Worm (Caenorhabditis elegans): ENCODE data around the gene ZK1240.11.
"Not testable (repeated sequence)": the region's sequence is repeated elsewhere in the genome, so short reads cannot be mapped to it uniquely, and the experiment has no call there.

Gene ZK1240.11

DNA sequence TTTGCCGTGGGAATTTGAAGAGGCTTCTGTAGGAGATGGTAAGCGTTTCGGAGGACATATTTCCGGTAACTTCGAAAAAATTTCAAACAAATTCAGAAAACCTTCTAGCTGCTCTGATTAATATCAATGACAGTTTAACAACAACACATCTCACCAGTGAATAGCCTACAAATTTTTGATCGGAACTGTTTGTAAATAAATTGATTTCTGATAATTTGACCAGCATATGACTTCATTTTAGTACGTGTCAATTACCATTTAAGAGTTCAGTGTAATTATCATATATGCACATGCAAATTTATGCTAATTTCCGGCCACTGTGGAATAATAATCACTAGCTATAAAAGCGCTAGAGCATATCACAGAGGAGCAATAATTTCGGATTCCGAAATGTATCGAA lies at the start of gene ZK1240.11:
Gene ZK1240.11 (plus strand): TSS at position 301 of the 400 bp plus-strand sequence.
- TF ChIP-seq ref-1 (GFP tag; conservative IDR thresholded peaks at IDR 0.05) (no peak), tab-1 (GFP tag; IDR thresholded peaks at IDR 0.05) (no peak), cog-1 (tag; optimal IDR thresholded peaks at IDR 0.05) (no peak), ztf-29 (GFP tag; IDR thresholded peaks at IDR 0.05) (no peak), ztf-23 (GFP tag; IDR thresholded peaks at IDR 0.05) (no peak), med-1 (GFP tag; optimal IDR thresholded peaks at IDR 0.05; ENCODE audit: insufficient read depth) (no peak), klf-2 (GFP tag; conservative IDR thresholded peaks at IDR 0.05) (no peak), flt-1 (GFP tag; IDR thresholded peaks at IDR 0.05) (no peak), T22C8.4 (GFP tag; IDR thresholded peaks at IDR 0.05) (no peak)

DNA sequence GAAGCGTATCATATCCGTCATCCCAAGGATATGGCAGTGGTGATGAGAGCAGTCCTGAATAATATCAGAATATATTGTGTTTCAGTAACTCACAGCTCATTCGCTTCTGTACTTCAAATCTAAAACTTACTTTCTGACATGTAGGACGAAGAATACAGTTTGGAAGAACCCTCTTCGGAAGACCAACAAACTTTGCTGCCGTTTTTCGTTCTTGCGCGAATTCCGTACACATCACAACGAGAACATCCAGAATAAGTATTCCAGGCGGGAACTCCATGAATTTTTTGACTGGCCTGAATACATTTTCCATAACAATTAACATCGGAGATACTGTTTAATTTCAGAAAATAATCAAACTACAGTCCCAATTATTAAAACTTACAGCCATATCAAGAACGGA lies 47.6 kb upstream of the ZK1240.11 start, which contains the start of gene K09F6.15:
Gene K09F6.15 (minus strand): TSS at position 101 of the 400 bp plus-strand sequence.
- TF ChIP-seq tab-1 (GFP tag; IDR thresholded peaks at IDR 0.05) (no peak), ztf-29 (GFP tag; IDR thresholded peaks at IDR 0.05) (no peak), flt-1 (GFP tag; IDR thresholded peaks at IDR 0.05) (no peak), ref-1 (GFP tag; conservative IDR thresholded peaks at IDR 0.05) (no peak), klf-2 (GFP tag; conservative IDR thresholded peaks at IDR 0.05) (no peak), med-1 (GFP tag; optimal IDR thresholded peaks at IDR 0.05; ENCODE audit: insufficient read depth) (no peak), cog-1 (tag; optimal IDR thresholded peaks at IDR 0.05) (no peak), ztf-23 (GFP tag; IDR thresholded peaks at IDR 0.05) (no peak)

DNA sequence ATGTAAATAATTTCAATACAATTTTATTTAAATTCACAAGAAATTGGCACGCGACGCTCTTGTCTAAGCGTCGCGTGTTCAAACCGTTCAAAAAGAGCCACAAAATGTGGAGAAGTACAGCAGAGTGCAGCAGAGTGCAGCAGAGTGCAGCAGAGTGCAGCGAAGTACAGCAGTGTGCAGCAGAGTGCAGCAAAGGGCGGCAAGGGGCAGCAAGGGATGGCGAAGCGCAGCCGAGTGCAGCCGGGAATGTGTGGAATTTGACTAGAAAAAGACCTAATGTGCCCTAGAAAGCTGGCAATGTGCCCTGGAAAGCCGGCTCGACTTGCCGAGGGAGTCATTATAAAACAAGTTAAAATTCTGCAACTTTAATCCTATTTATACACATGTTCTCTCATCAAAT lies 45.8 kb upstream of the ZK1240.11 start, which contains the start of gene K09F6.6:
Gene K09F6.6 (minus strand): TSS at position 43 of the 400 bp plus-strand sequence.
- TF ChIP-seq ztf-23 (GFP tag; IDR thresholded peaks at IDR 0.05) (no peak), tab-1 (GFP tag; IDR thresholded peaks at IDR 0.05) (no peak), klf-2 (GFP tag; conservative IDR thresholded peaks at IDR 0.05) (no peak)

DNA sequence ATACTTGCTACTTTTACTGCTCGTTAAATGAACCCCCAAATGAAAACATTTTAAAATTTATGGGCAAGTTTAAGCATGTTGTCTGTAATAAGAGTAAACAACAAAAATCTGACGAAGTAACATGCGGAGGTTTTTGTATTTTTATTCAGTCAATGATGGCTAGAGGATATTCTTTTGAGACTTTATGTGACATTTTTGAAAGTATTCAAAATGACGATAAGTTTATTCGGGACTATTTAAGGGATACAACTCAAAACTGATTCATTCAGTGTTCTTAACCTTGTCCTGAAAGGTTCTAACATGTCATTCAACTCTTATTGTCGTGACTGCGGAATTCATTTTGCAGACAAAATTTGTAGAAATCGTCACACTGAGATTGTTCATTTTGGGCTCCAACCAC lies 45.2 kb upstream of the ZK1240.11 start, which contains the start of gene K09F6.11:
Gene K09F6.11 (plus strand): TSS at position 301 of the 400 bp plus-strand sequence.
- TF ChIP-seq ref-1 (GFP tag; conservative IDR thresholded peaks at IDR 0.05) (no peak), klf-2 (GFP tag; conservative IDR thresholded peaks at IDR 0.05) (no peak), T22C8.4 (GFP tag; IDR thresholded peaks at IDR 0.05) (no peak), tab-1 (GFP tag; IDR thresholded peaks at IDR 0.05) (no peak), ztf-23 (GFP tag; IDR thresholded peaks at IDR 0.05) (no peak), ztf-29 (GFP tag; IDR thresholded peaks at IDR 0.05) (no peak), cog-1 (tag; optimal IDR thresholded peaks at IDR 0.05) (no peak), med-1 (GFP tag; optimal IDR thresholded peaks at IDR 0.05; ENCODE audit: insufficient read depth) (no peak), flt-1 (GFP tag; IDR thresholded peaks at IDR 0.05) (no peak)

DNA sequence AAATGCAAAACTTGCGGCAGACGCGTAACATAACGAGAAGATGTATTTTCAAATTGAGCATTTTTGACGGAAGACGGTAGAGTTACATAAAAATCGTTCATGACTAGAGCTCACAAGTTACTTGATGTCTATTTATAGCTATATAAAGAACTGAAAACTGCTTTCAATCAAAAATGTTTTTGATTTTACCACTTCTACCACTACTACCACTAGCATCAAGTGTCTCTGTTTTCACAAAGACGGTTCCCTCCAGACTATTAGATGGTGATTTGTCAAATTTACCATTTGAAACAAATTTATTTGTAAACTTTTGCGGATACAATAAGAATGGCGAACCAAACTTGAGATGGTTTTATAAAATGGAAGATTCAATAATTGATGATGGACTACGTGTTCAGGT lies 42.5 kb upstream of the ZK1240.11 start, which contains the start of gene K09F6.9:
Gene K09F6.9 (minus strand): TSS at position 101 of the 400 bp plus-strand sequence.
- TF ChIP-seq flt-1 (GFP tag; IDR thresholded peaks at IDR 0.05); T22C8.4 (GFP tag; IDR thresholded peaks at IDR 0.05); med-1 (GFP tag; optimal IDR thresholded peaks at IDR 0.05; ENCODE audit: insufficient read depth): not testable (repeated sequence)

DNA sequence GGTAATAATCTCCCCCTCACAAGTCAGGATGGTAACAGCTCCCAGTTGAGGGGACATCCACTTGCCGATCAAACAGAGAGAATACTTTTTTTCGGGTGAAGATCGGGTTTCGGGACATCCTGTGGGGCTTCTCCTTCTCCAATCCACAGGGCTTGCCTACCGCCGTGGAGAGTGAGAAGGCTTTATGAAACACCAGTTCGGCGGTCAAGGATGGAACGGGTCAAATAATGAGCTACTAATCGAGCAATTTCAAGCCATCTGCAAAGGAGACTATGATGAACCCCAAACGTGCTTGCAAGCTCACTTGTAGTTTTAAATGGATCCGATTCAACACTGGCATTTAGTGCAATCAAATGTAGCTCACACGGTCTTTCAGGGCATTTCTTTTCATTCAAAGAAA lies 40.4 kb upstream of the ZK1240.11 start:
- TF ChIP-seq tab-1 (GFP tag; IDR thresholded peaks at IDR 0.05) (no peak), T22C8.4 (GFP tag; IDR thresholded peaks at IDR 0.05) (no peak), ref-1 (GFP tag; conservative IDR thresholded peaks at IDR 0.05) (no peak), ztf-23 (GFP tag; IDR thresholded peaks at IDR 0.05) (no peak), med-1 (GFP tag; optimal IDR thresholded peaks at IDR 0.05; ENCODE audit: insufficient read depth) (no peak), flt-1 (GFP tag; IDR thresholded peaks at IDR 0.05) (no peak), cog-1 (tag; optimal IDR thresholded peaks at IDR 0.05) (no peak), ztf-29 (GFP tag; IDR thresholded peaks at IDR 0.05) (no peak), klf-2 (GFP tag; conservative IDR thresholded peaks at IDR 0.05) (no peak)

DNA sequence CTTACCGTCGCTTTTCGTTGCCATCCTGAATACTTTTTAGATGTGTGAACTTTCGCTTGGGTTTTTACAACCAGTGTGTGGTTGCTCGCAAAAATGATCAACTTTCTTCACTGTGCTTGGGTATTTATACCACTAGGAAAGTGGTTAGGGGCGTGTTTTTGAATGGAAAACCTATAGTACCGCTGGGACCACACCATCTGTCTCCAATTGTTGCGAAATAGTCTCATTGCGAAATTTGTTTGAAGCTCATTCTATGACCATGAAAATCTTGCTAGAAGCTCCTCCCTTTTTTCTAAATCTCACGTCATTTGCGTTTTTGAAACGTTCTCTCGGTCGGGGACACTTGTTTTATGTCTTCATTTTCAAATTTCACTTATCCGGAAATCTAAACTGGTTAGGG lies 36.3 kb upstream of the ZK1240.11 start, which contains the start of the genes K09F6.10 and K09F6.13:
Gene K09F6.10 (minus strand): TSS at position 86 of the 400 bp plus-strand sequence.
Gene K09F6.13 (plus strand): TSS at position 317 of the 400 bp plus-strand sequence.
- TF ChIP-seq ztf-23 (GFP tag; IDR thresholded peaks at IDR 0.05) (no peak), ztf-29 (GFP tag; IDR thresholded peaks at IDR 0.05) (no peak), T22C8.4 (GFP tag; IDR thresholded peaks at IDR 0.05) (no peak), cog-1 (tag; optimal IDR thresholded peaks at IDR 0.05) (no peak), ref-1 (GFP tag; conservative IDR thresholded peaks at IDR 0.05) (no peak), med-1 (GFP tag; optimal IDR thresholded peaks at IDR 0.05; ENCODE audit: insufficient read depth) (no peak), klf-2 (GFP tag; conservative IDR thresholded peaks at IDR 0.05) (no peak), flt-1 (GFP tag; IDR thresholded peaks at IDR 0.05) (no peak), tab-1 (GFP tag; IDR thresholded peaks at IDR 0.05) (no peak)

DNA sequence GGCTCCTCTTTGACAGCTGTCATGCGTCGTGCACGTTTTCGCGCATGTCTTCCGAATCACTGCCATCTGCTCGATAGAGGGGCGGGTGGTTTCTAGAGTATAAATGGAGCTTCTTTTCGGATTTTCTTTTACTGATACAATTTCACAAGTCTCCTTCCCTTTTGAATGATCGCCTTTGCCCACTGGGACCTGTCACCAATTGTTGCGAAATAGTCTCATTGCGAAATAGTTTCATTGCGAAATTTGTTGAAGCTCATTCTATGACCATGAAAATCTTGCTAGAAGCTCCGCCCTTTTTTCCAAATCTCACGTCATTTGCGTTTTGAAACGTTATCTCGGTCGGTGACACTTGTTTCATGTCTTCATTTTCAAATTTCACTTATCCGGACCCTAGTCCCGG lies 35.6 kb upstream of the ZK1240.11 start:
- TF ChIP-seq cog-1 (tag; optimal IDR thresholded peaks at IDR 0.05) = no peak
- no peak for TF ChIP-seq ztf-29 (GFP tag; IDR thresholded peaks at IDR 0.05)
- TF ChIP-seq flt-1 (GFP tag; IDR thresholded peaks at IDR 0.05) = no peak
- TF ChIP-seq tab-1 (GFP tag; IDR thresholded peaks at IDR 0.05) = no peak
- TF ChIP-seq med-1 (GFP tag; optimal IDR thresholded peaks at IDR 0.05; ENCODE audit: insufficient read depth) = no peak
- TF ChIP-seq klf-2 (GFP tag; conservative IDR thresholded peaks at IDR 0.05) = no peak

DNA sequence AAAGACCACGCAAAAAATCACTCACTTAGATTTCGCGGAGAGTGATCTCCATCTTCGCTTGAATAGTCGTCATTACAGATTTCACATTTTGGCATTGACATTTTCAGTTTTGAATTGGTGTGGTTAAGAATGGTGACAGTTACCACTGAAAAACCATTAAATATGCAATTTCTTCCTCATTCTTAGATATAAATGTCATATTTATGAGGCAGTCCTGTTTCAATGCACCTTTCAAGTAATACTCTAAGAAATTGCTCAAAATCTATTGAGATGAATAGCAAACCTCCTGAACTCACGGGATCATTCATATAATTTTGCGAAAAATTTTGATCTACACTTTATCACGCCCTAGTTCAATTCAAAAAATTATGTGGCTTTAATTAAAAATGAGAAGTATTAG lies 33.0 kb upstream of the ZK1240.11 start, which contains the start of gene K09F6.7:
Gene K09F6.7 (minus strand): TSS at position 101 of the 400 bp plus-strand sequence.
- no peak for TF ChIP-seq tab-1 (GFP tag; IDR thresholded peaks at IDR 0.05)
- no peak for TF ChIP-seq med-1 (GFP tag; optimal IDR thresholded peaks at IDR 0.05; ENCODE audit: insufficient read depth)
- TF ChIP-seq ztf-29 (GFP tag; IDR thresholded peaks at IDR 0.05) = no peak
- no peak for TF ChIP-seq cog-1 (tag; optimal IDR thresholded peaks at IDR 0.05)
- no peak for TF ChIP-seq T22C8.4 (GFP tag; IDR thresholded peaks at IDR 0.05)
- TF ChIP-seq ref-1 (GFP tag; conservative IDR thresholded peaks at IDR 0.05) = no peak
- no peak for TF ChIP-seq flt-1 (GFP tag; IDR thresholded peaks at IDR 0.05)
- TF ChIP-seq ztf-23 (GFP tag; IDR thresholded peaks at IDR 0.05) = no peak
- no peak for TF ChIP-seq klf-2 (GFP tag; conservative IDR thresholded peaks at IDR 0.05)

DNA sequence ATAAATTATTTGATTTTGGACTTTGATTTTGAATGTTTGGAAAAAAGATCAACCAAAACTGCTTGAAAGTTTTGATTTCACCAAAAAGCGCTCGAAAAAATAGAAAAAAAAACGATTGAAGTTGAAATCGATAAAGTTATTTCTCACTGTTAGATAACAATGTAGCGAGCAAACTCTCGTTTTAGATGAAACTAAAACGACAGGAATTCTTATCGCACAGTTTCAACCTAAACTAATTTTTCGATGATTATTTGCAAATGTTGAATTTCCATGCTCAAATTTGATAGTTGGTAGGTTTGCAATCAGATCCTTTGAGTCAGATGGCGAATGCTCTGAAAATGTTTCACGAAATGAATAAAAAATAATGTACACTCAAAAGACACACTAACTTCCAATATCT lies 32.5 kb upstream of the ZK1240.11 start:
- no peak for TF ChIP-seq flt-1 (GFP tag; IDR thresholded peaks at IDR 0.05)
